Worm (Caenorhabditis elegans): ENCODE data around the gene clec-250.

The clec-250 gene

DNA sequence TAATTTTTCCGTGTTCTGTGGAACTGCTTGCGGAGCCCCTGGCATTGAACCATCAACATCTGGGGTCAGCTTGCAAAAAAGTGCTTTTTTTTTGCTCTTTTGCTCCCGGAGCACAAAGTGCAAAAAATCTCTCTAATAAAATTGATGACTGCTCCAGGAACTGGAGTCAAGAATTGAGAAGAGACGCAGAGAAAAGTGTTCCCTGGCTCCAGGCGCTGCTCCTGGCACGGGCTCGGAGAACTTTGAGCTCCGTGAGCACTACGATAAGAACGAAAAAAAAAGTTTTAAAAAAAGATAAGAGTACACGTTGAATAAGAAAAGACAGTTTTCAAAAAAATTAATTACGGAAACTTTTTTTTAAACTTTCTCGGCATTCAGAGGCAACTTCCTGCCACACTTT, 40.7 kb upstream of the clec-250 start:
- no peak for TF ChIP-seq nhr-237 (tag; optimal IDR thresholded peaks at IDR 0.05)
- no peak for TF ChIP-seq sptf-1 (tag; optimal IDR thresholded peaks at IDR 0.05)
- TF ChIP-seq unc-39 (tag; optimal IDR thresholded peaks at IDR 0.05): no peak
- TF ChIP-seq nhr-76 (tag; optimal IDR thresholded peaks at IDR 0.05): no peak
- no peak for TF ChIP-seq unc-62 (GFP tag; optimal IDR thresholded peaks at IDR 0.05)
- TF ChIP-seq snpc-4 (tag; optimal IDR thresholded peaks at IDR 0.05): no peak
- TF ChIP-seq ceh-83 (GFP tag; optimal IDR thresholded peaks at IDR 0.05): no peak
- TF ChIP-seq nhr-2 (tag; optimal IDR thresholded peaks at IDR 0.05): no peak
- no peak for TF ChIP-seq ceh-43 (GFP tag; optimal IDR thresholded peaks at IDR 0.05)
- no peak for TF ChIP-seq ces-1 (GFP tag; optimal IDR thresholded peaks at IDR 0.05)
- no peak for TF ChIP-seq flh-1 (GFP tag; optimal IDR thresholded peaks at IDR 0.05)
- no peak for TF ChIP-seq sem-2 (GFP tag; optimal IDR thresholded peaks at IDR 0.05)
- no peak for TF ChIP-seq zip-8 (tag; optimal IDR thresholded peaks at IDR 0.05)
- TF ChIP-seq blmp-1 (tag; optimal IDR thresholded peaks at IDR 0.05): no peak

DNA sequence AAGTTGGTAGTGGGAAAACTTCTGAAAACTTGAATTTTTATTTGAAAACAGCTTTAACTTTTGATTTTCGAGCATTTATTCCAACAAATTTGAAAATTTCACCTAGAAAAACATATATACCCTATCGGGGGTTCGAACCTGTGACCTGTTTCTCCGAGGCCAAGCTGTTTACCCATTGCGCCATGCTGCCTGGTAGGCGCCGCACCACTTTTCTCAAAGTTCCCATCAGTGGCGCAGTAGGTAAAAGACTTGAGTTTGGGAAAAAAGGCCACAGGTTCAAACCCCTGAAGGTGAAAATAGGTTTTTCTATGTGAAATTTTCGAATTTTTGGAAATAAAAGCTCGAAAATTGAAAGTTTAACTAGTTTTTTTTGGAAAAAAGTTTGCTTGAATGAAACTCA, 38.6 kb upstream of the clec-250 start:
- no peak for TF ChIP-seq ceh-39 (tag; optimal IDR thresholded peaks at IDR 0.05)

DNA sequence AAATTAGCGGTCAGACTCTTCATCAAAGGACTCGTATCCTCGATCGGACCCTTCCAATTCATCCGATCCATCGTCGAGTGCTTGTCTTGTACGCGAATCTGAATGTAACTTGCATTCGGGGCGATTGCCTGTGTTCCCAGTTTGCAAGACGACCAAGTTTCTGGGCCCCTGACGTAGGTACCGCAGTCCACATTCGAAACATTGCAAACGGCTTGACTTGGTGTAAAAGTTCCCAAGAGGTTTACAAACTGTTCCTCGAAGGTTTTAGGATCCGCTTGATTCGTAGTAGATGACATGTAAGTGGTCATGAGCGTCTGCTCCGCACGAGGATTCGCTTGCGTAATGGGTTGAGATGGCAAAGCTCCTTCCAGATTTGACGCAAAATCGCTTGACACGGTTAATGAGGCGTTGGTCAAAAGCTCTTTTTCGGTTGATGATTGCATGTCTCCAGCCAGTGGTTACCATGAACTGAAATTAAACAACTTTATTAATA, 34.3 kb upstream of the clec-250 start, which contains the start of gene Y17D7B.4:
Gene Y17D7B.4 (minus strand): TSS at position 443 of the 493 bp plus-strand sequence.
- TF ChIP-seq sptf-1 (tag; optimal IDR thresholded peaks at IDR 0.05): no peak

ce11 chrV:18772761-18773160, 30.8 kb upstream of the clec-250 start, which contains the start of gene clec-257:
clec-257 (plus strand) TSS chrV:18773061.
- TF ChIP-seq unc-62 (GFP tag; optimal IDR thresholded peaks at IDR 0.05): no peak
- TF ChIP-seq bed-3 (GFP tag; optimal IDR thresholded peaks at IDR 0.05): no peak
- TF ChIP-seq zip-8 (tag; optimal IDR thresholded peaks at IDR 0.05): no peak
- TF ChIP-seq hlh-1 (tag; optimal IDR thresholded peaks at IDR 0.05): no peak
- no peak for TF ChIP-seq elt-1 (tag; optimal IDR thresholded peaks at IDR 0.05; ENCODE audit: borderline replicate concordance, insufficient read depth)
- TF ChIP-seq nhr-237 (tag; optimal IDR thresholded peaks at IDR 0.05): no peak
- TF ChIP-seq cnd-1 (tag; optimal IDR thresholded peaks at IDR 0.05): no peak
- no peak for TF ChIP-seq lin-32 (GFP tag; optimal IDR thresholded peaks at IDR 0.05)
- no peak for TF ChIP-seq sem-2 (GFP tag; optimal IDR thresholded peaks at IDR 0.05)
- no peak for TF ChIP-seq elt-3 (tag; optimal IDR thresholded peaks at IDR 0.05)
- TF ChIP-seq snpc-4 (tag; optimal IDR thresholded peaks at IDR 0.05): no peak
- TF ChIP-seq ceh-43 (GFP tag; optimal IDR thresholded peaks at IDR 0.05): no peak
- no peak for TF ChIP-seq ztf-11 (tag; optimal IDR thresholded peaks at IDR 0.05)

DNA sequence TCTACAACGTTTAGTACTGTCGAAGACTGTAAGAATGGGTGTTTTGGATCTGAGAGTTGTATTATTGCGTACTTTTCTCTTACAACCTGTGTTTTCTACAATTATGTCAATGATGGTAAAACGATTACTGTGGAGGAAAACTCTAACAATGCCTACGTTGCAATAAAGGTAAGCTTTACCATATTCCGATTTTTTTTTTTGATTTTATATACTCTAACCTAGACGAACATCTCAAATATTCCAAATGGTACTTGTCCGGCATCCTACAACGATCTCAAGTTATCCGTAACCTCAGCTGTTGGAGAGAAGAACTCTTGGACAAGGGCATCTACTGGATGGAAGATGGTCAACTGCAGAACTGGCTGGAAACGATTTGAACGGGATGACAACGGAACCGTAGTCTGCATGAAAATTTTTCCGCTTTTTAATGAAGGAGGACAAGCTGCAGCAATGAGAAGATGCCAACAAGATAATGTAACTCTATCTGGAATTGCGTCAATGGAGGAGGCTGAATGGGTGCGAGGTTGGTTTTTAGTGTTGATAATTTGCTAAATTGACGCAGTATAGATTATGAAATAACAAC, 29.9 kb upstream of the clec-250 start:
- TF ChIP-seq unc-62 (GFP tag; optimal IDR thresholded peaks at IDR 0.05): no peak
- TF ChIP-seq M03D4.4 (tag; optimal IDR thresholded peaks at IDR 0.05): no peak

DNA sequence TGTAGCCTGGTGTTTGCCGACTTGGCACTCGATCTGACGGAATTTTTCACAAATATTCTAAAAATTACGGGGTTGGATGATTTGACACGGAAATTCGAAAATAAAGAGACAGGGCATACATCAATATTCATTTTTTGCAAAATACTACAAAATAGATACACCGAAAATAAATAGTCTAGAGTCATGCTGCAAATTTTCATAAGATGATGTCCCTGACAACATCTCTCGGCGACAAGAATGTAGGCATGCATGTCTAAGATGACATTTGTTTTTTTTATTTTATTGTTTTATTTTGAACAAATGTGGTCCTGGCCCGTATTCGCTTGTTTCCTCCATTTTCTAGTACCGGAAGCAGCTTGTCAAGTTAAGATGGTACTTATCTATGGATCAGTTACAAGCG, 29.4 kb upstream of the clec-250 start, which contains the start of gene clec-256:
Gene clec-256 (plus strand): TSS at position 301 of the 400 bp plus-strand sequence.
- no peak for TF ChIP-seq sptf-1 (tag; optimal IDR thresholded peaks at IDR 0.05)
- TF ChIP-seq elt-1 (tag; optimal IDR thresholded peaks at IDR 0.05; ENCODE audit: borderline replicate concordance, insufficient read depth): no peak
- no peak for TF ChIP-seq nhr-28 (tag; optimal IDR thresholded peaks at IDR 0.05)
- no peak for TF ChIP-seq bed-3 (GFP tag; optimal IDR thresholded peaks at IDR 0.05)
- no peak for TF ChIP-seq ceh-39 (tag; optimal IDR thresholded peaks at IDR 0.05)
- no peak for TF ChIP-seq M03D4.4 (tag; optimal IDR thresholded peaks at IDR 0.05)
- no peak for TF ChIP-seq pha-4 (tag; optimal IDR thresholded peaks at IDR 0.05)

- TF ChIP-seq lsy-2 (tag; optimal IDR thresholded peaks at IDR 0.05) (no peak), ztf-11 (tag; optimal IDR thresholded peaks at IDR 0.05) (no peak), nhr-12 (tag; optimal IDR thresholded peaks at IDR 0.05) (no peak), ceh-39 (tag; optimal IDR thresholded peaks at IDR 0.05) (no peak), pha-4 (tag; optimal IDR thresholded peaks at IDR 0.05) (no peak), unc-39 (tag; optimal IDR thresholded peaks at IDR 0.05) (no peak), unc-62 (GFP tag; optimal IDR thresholded peaks at IDR 0.05) (no peak), elt-1 (tag; optimal IDR thresholded peaks at IDR 0.05; ENCODE audit: borderline replicate concordance, insufficient read depth) (no peak), sptf-1 (tag; optimal IDR thresholded peaks at IDR 0.05) (no peak), ceh-83 (GFP tag; optimal IDR thresholded peaks at IDR 0.05) (no peak), blmp-1 (tag; optimal IDR thresholded peaks at IDR 0.05) (no peak), hlh-1 (tag; optimal IDR thresholded peaks at IDR 0.05) (no peak), nhr-237 (tag; optimal IDR thresholded peaks at IDR 0.05) (no peak), tbx-8 (GFP tag; optimal IDR thresholded peaks at IDR 0.05) (no peak), flh-1 (GFP tag; optimal IDR thresholded peaks at IDR 0.05) (no peak), sem-2 (GFP tag; optimal IDR thresholded peaks at IDR 0.05) (no peak), snpc-4 (tag; optimal IDR thresholded peaks at IDR 0.05) (no peak), mab-5 (tag; optimal IDR thresholded peaks at IDR 0.05) (no peak)
Measured at ce11 chrV:18770623-18771022, 28.6 kb upstream of the clec-250 start, which contains the start of gene clec-255. clec-255 (minus strand) TSS chrV:18770723.

Measured in whole organism, mixed stage, embryonic.